Worm (Caenorhabditis elegans) whole organism, midembryonic: ENCODE data around the gene F46F5.5.
"Not testable (repeated sequence)": the region's sequence is repeated elsewhere in the genome, so short reads cannot be mapped to it uniquely, and the experiment has no call there.

Experiments
- T22C8.4 ChIP-seq: fragments of 200-800 bp; sonication (Bioruptor generic); IDR thresholded peaks from 2 replicates; pipeline ENCODE4 v1.3.6; 2022; ENCODE audit warnings: missing genetic modification characterization, missing compliant biosample characterization
- cog-1 ChIP-seq: sonication (generic microtip); optimal IDR thresholded peaks from 2 replicates; lab custom pipeline; 2016; ENCODE audit warnings: missing genetic modification characterization, missing compliant biosample characterization
- flt-1 ChIP-seq: fragments of 200-800 bp; sonication (Bioruptor generic); IDR thresholded peaks from 2 replicates; pipeline ENCODE4 v1.3.6; 2022; ENCODE audit warnings: missing genetic modification characterization, missing compliant biosample characterization
- klf-2 ChIP-seq: fragments of 200-800 bp; sonication (Bioruptor generic); conservative IDR thresholded peaks from 2 replicates; pipeline ENCODE4 v1.3.6; 2022; ENCODE audit warnings: missing genetic modification reagents, missing genetic modification characterization, missing compliant biosample characterization
- med-1 ChIP-seq: sonication (generic microtip); optimal IDR thresholded peaks from 2 replicates; lab custom pipeline; 2017; ENCODE audit warnings: missing genetic modification characterization, mild to moderate bottlenecking, missing compliant biosample characterization, antibody characterized with exemption, missing genetic modification reagents; ENCODE audit not compliant: insufficient read depth
- ref-1 ChIP-seq: fragments of 200-800 bp; sonication (Bioruptor generic); conservative IDR thresholded peaks from 2 replicates; pipeline ENCODE4 v1.3.6; 2022; ENCODE audit warnings: missing genetic modification reagents, missing genetic modification characterization, missing compliant biosample characterization
- tab-1 ChIP-seq: fragments of 200-800 bp; sonication (Bioruptor generic); IDR thresholded peaks from 2 replicates; pipeline ENCODE4 v1.3.6; 2022; ENCODE audit warnings: missing genetic modification characterization, missing compliant biosample characterization
- ztf-23 ChIP-seq: fragments of 200-800 bp; sonication (Bioruptor generic); IDR thresholded peaks from 2 replicates; pipeline ENCODE4 v1.3.6; 2022; ENCODE audit warnings: missing genetic modification reagents, missing genetic modification characterization, missing compliant biosample characterization
- ztf-29 ChIP-seq: fragments of 200-800 bp; sonication (Bioruptor generic); IDR thresholded peaks from 2 replicates; pipeline ENCODE4 v1.3.6; 2022; ENCODE audit warnings: missing genetic modification reagents, missing genetic modification characterization, missing compliant biosample characterization

F46F5.5 gene

DNA sequence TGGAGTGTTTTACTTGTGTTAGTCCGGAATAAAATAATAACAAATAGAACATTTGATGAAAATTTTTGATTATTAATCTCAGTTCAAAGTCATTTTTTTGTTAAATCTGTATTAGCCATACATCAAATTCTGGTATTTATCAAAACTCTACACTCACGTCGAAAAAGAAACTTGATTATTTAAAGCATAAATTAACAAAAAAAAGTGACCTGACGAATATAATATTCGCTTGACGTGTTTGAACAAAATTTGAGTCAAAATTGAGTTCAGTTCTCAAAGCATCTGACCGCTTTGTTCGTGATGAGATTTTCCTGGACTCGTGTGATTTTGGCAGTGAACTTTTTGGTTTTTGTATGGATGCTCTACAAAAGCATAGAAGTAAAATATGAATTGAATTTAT, 10.7 kb upstream of the F46F5.5 start, which contains the start of gene F46F5.10:
Gene F46F5.10, plus strand, starts transcription at position 301 of the 400 bp plus-strand sequence.
- TF ChIP-seq T22C8.4 (no peak), flt-1 (GFP tag; lab: Robert Waterston, UW) (no peak), cog-1 (tag; lab: Kevin White, UChicago) (no peak)

ce11 chrII:822730-823129, 9.9 kb upstream of the F46F5.5 start, which contains the start of gene msrp-4:
Gene msrp-4, minus strand, starts transcription at chrII:822830.
- not testable (repeated sequence) for TF ChIP-seq ref-1 (GFP tag; lab: Robert Waterston, UW); tab-1 (GFP tag; lab: Robert Waterston, UW); T22C8.4

ce11 chrII:821514-821913, 8.7 kb upstream of the F46F5.5 start, which contains the start of gene F46F5.8:
Gene F46F5.8, minus strand, starts transcription at chrII:821614.
- no peak for TF ChIP-seq ztf-23
- no peak for TF ChIP-seq ref-1 (GFP tag; lab: Robert Waterston, UW)
- no peak for TF ChIP-seq ztf-29 (GFP tag; lab: Robert Waterston, UW)
- TF ChIP-seq klf-2 (GFP tag; lab: Robert Waterston, UW): no peak
- TF ChIP-seq tab-1 (GFP tag; lab: Robert Waterston, UW): no peak
- no peak for TF ChIP-seq med-1 (GFP tag; lab: Kevin White, UChicago)
- no peak for TF ChIP-seq flt-1 (GFP tag; lab: Robert Waterston, UW)

DNA sequence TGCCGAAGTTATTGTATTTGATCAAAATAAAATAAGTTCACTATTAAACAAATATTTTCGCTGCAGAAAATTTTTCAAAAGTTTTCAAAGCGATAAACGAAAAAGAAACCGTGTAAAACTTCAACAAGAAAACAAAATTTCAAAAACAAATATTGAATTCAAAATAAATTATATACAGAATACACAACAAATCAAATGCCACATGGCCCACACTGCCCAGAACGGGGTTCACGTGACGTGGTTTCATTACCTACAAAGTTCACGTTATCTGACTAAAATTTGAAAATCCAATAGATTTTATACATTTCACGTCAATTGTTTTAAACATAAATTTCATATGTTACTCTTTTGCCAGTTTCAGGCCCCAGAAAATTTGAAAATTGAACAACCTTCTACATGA, 7.7 kb upstream of the F46F5.5 start, which contains the start of gene F46F5.7:
Gene F46F5.7, minus strand, starts transcription at position 101 of the 400 bp plus-strand sequence.
- TF ChIP-seq med-1 (GFP tag; lab: Kevin White, UChicago) (no peak), cog-1 (tag; lab: Kevin White, UChicago) (no peak), tab-1 (GFP tag; lab: Robert Waterston, UW) (no peak), T22C8.4 (no peak), flt-1 (GFP tag; lab: Robert Waterston, UW) (no peak), klf-2 (GFP tag; lab: Robert Waterston, UW) (no peak), ztf-23 (no peak), ref-1 (GFP tag; lab: Robert Waterston, UW) (no peak), ztf-29 (GFP tag; lab: Robert Waterston, UW) (no peak)

DNA sequence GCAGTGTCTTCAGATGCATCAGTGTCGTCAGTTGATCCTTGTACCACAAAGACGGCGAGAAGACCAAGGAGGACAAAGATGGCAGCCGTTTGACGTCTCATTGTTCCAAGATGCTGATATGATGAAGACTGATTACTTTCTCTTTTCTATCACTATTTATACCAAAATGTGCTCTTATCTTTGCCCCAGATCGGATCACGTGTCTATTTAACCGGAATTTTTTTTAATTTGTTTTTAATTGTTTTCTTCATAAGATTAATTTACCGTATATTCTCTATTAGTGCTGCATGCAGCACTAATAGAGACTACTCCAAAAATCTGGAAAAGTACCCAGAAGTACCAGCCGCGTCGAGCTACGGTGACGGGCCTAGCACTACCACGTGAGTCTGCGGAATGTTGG, 1.9 kb upstream of the F46F5.5 start, which contains the start of gene msrp-3:
Gene msrp-3, minus strand, starts transcription at position 101 of the 400 bp plus-strand sequence.
- no peak for TF ChIP-seq tab-1 (GFP tag; lab: Robert Waterston, UW)
- no peak for TF ChIP-seq flt-1 (GFP tag; lab: Robert Waterston, UW)
- TF ChIP-seq ref-1 (GFP tag; lab: Robert Waterston, UW): no peak
- no peak for TF ChIP-seq ztf-23
- TF ChIP-seq T22C8.4: no peak
- TF ChIP-seq med-1 (GFP tag; lab: Kevin White, UChicago): no peak

- TF ChIP-seq med-1 (GFP tag; lab: Kevin White, UChicago): no peak
- no peak for TF ChIP-seq klf-2 (GFP tag; lab: Robert Waterston, UW)
- TF ChIP-seq tab-1 (GFP tag; lab: Robert Waterston, UW): no peak
- no peak for TF ChIP-seq flt-1 (GFP tag; lab: Robert Waterston, UW)
- no peak for TF ChIP-seq T22C8.4
- no peak for TF ChIP-seq ztf-29 (GFP tag; lab: Robert Waterston, UW)
- no peak for TF ChIP-seq cog-1 (tag; lab: Kevin White, UChicago)
- no peak for TF ChIP-seq ztf-23
- TF ChIP-seq ref-1 (GFP tag; lab: Robert Waterston, UW): no peak
These were observed 4.4 kb downstream of the F46F5.5 start, which contains the start of gene F46F5.11 for ce11 chrII:808457-808856. Gene F46F5.11, plus strand, starts transcription at chrII:808757.

ce11 chrII:803009-803408, 9.8 kb downstream of the F46F5.5 start, which contains the start of gene F46F5.13:
Gene F46F5.13, plus strand, starts transcription at chrII:803309.
- no peak for TF ChIP-seq T22C8.4
- no peak for TF ChIP-seq ref-1 (GFP tag; lab: Robert Waterston, UW)
- no peak for TF ChIP-seq klf-2 (GFP tag; lab: Robert Waterston, UW)

- TF ChIP-seq cog-1 (tag; lab: Kevin White, UChicago): no peak
- TF ChIP-seq ztf-29 (GFP tag; lab: Robert Waterston, UW): no peak
- no peak for TF ChIP-seq med-1 (GFP tag; lab: Kevin White, UChicago)
These were observed 13.1 kb downstream of the F46F5.5 start, which contains the start of gene F46F5.14 for ce11 chrII:799700-800099. Gene F46F5.14, plus strand, starts transcription at chrII:800000.

- TF ChIP-seq klf-2 (GFP tag; lab: Robert Waterston, UW) (no peak), tab-1 (GFP tag; lab: Robert Waterston, UW) (no peak), cog-1 (tag; lab: Kevin White, UChicago) (no peak), ztf-29 (GFP tag; lab: Robert Waterston, UW) (no peak)
These were observed 15.4 kb downstream of the F46F5.5 start for ce11 chrII:797445-797844.

- TF ChIP-seq cog-1 (tag; lab: Kevin White, UChicago) (no peak), ztf-29 (GFP tag; lab: Robert Waterston, UW) (no peak), tab-1 (GFP tag; lab: Robert Waterston, UW) (no peak), ref-1 (GFP tag; lab: Robert Waterston, UW) (no peak), med-1 (GFP tag; lab: Kevin White, UChicago) (no peak), klf-2 (GFP tag; lab: Robert Waterston, UW) (no peak), flt-1 (GFP tag; lab: Robert Waterston, UW) (no peak), ztf-23 (no peak)
These were observed 15.9 kb downstream of the F46F5.5 start for ce11 chrII:796916-797315.
